Fruit fly (Drosophila melanogaster) whole organism, embryonic: ENCODE measurements around the gene Notum.

Experiments used
- ATbp ChIP-seq: fragments of 200-800 bp; sonication (Bioruptor generic); optimal IDR thresholded peaks from 2 replicates; lab custom pipeline; 2017; ENCODE audit warnings: missing biosample characterization, mild to moderate bottlenecking, missing genetic modification characterization, missing genetic modification reagents
- Aef1 ChIP-seq: fragments of 200-800 bp; sonication (Bioruptor generic); IDR thresholded peaks from 3 replicates; pipeline ENCODE4 v1.3.6; 2022; ENCODE audit warnings: missing biosample characterization, missing genetic modification characterization
- Awh ChIP-seq: fragments of 200-800 bp; sonication (Bioruptor generic); IDR thresholded peaks from 2 replicates; pipeline ENCODE4, ENCODE4 v1.3.6; 2022; ENCODE audit warnings: missing biosample characterization, missing genetic modification characterization
- Bteb2 ChIP-seq: fragments of 200-800 bp; sonication (Bioruptor generic); optimal IDR thresholded peaks from 2 replicates; lab custom pipeline; 2016; ENCODE audit warnings: missing biosample characterization, missing genetic modification characterization
- CG11093 ChIP-seq: fragments of 200-800 bp; sonication (Bioruptor generic); IDR thresholded peaks from 3 replicates; pipeline ENCODE4 v1.3.6; 2022; ENCODE audit warnings: missing biosample characterization, missing genetic modification characterization
- CG11398 ChIP-seq: fragments of 200-800 bp; sonication (Bioruptor generic); optimal IDR thresholded peaks from 2 replicates; lab custom pipeline; 2016; ENCODE audit warnings: missing biosample characterization, missing genetic modification characterization
- CG14050 ChIP-seq: fragments of 200-800 bp; sonication (Bioruptor generic); IDR thresholded peaks from 3 replicates; pipeline ENCODE4 v1.3.6; 2022; ENCODE audit warnings: missing biosample characterization, missing genetic modification characterization
- CG14710 ChIP-seq: fragments of 200-800 bp; sonication (Bioruptor generic); optimal IDR thresholded peaks from 3 replicates; lab custom pipeline; 2019; ENCODE audit warnings: missing biosample characterization, mild to moderate bottlenecking, missing genetic modification characterization, moderate library complexity
- CG14965 ChIP-seq: fragments of 200-800 bp; sonication (Bioruptor generic); optimal IDR thresholded peaks from 2 replicates; lab custom pipeline; 2016; ENCODE audit warnings: missing biosample characterization, missing genetic modification characterization, borderline replicate concordance
- CG15479 ChIP-seq: fragments of 200-800 bp; sonication (Bioruptor generic); optimal IDR thresholded peaks from 3 replicates; lab custom pipeline; 2019; ENCODE audit warnings: missing biosample characterization, mild to moderate bottlenecking, missing genetic modification characterization, moderate library complexity
- CG18599 ChIP-seq: fragments of 200-800 bp; sonication (Bioruptor generic); optimal IDR thresholded peaks from 3 replicates; lab custom pipeline; 2017; ENCODE audit warnings: missing biosample characterization, missing genetic modification characterization, mild to moderate bottlenecking, moderate library complexity, missing genetic modification reagents
- CG3065 ChIP-seq: fragments of 200-800 bp; sonication (Bioruptor generic); optimal IDR thresholded peaks from 2 replicates; lab custom pipeline; 2016; ENCODE audit warnings: missing biosample characterization, missing genetic modification characterization
- CG3281 ChIP-seq: fragments of 200-800 bp; sonication (Bioruptor generic); optimal IDR thresholded peaks from 3 replicates; lab custom pipeline; 2017; ENCODE audit warnings: missing biosample characterization, mild to moderate bottlenecking, missing genetic modification characterization
- CG6765 ChIP-seq: fragments of 200-800 bp; sonication (Bioruptor generic); optimal IDR thresholded peaks from 3 replicates; lab custom pipeline; 2017; ENCODE audit warnings: missing biosample characterization, mild to moderate bottlenecking, missing genetic modification characterization
- CG7556 ChIP-seq: fragments of 200-800 bp; sonication (Bioruptor generic); optimal IDR thresholded peaks from 2 replicates; lab custom pipeline; 2017; ENCODE audit warnings: missing biosample characterization, mild to moderate bottlenecking, missing genetic modification characterization
- CG7839 ChIP-seq: fragments of 200-800 bp; sonication (Bioruptor generic); optimal IDR thresholded peaks from 3 replicates; lab custom pipeline; 2018; ENCODE audit warnings: missing biosample characterization, mild to moderate bottlenecking, missing genetic modification characterization, moderate library complexity
- CG9932 ChIP-seq: fragments of 200-800 bp; sonication (Bioruptor generic); IDR thresholded peaks from 2 replicates; pipeline ENCODE4 v1.3.6; 2022; ENCODE audit warnings: missing biosample characterization, missing genetic modification characterization
- CkIIα-i1 ChIP-seq: fragments of 200-800 bp; sonication (Bioruptor generic); IDR thresholded peaks from 2 replicates; pipeline ENCODE4 v1.3.6; 2022; ENCODE audit warnings: missing biosample characterization, missing genetic modification characterization
- Dbx ChIP-seq: fragments of 200-800 bp; sonication (Bioruptor generic); IDR thresholded peaks from 3 replicates; pipeline ENCODE4 v1.3.6; 2022; ENCODE audit warnings: missing biosample characterization, missing genetic modification characterization
- ERR ChIP-seq: fragments of 200-800 bp; sonication (Bioruptor generic); optimal IDR thresholded peaks from 2 replicates; lab custom pipeline; 2016; ENCODE audit warnings: missing biosample characterization, missing genetic modification characterization
- Ets65A ChIP-seq: fragments of 200-800 bp; sonication (Bioruptor generic); peaks from one replicate; lab custom pipeline; 2016; ENCODE audit warnings: missing biosample characterization, missing genetic modification characterization
- HLH3B ChIP-seq: fragments of 200-800 bp; sonication (Bioruptor generic); IDR thresholded peaks from 2 replicates; pipeline ENCODE4 v1.3.6; 2022; ENCODE audit warnings: missing biosample characterization, missing genetic modification characterization
- Hr51 ChIP-seq, 2 experiments: fragments of 200-800 bp; sonication (Bioruptor generic); optimal IDR thresholded peaks; 2 replicates in 1 of 2; 3 replicates in 1 of 2; lab custom pipeline; 2016 to 2018; ENCODE audit warnings: missing biosample characterization in 2 of 2, missing genetic modification characterization in 2 of 2, mild to moderate bottlenecking in 1 of 2, moderate library complexity in 1 of 2
- Hsf ChIP-seq: fragments of 200-800 bp; sonication (Bioruptor generic); optimal IDR thresholded peaks from 3 replicates; lab custom pipeline; 2016; ENCODE audit warnings: missing biosample characterization, missing genetic modification characterization
- Kr ChIP-seq: fragments of 200-800 bp; sonication (Bioruptor generic); optimal IDR thresholded peaks from 2 replicates; lab custom pipeline; 2017; ENCODE audit warnings: missing biosample characterization, mild to moderate bottlenecking, missing genetic modification characterization
- Mes4 ChIP-seq: fragments of 200-800 bp; sonication (Bioruptor generic); optimal IDR thresholded peaks from 2 replicates; lab custom pipeline; 2016; ENCODE audit warnings: missing biosample characterization, missing genetic modification characterization
- Mrtf ChIP-seq: fragments of 200-800 bp; sonication (Bioruptor generic); IDR thresholded peaks from 3 replicates; pipeline ENCODE4 v1.3.6; 2022; ENCODE audit warnings: missing biosample characterization, missing genetic modification characterization
- Poxn ChIP-seq: fragments of 200-800 bp; sonication (Bioruptor generic); IDR thresholded peaks from 2 replicates; pipeline ENCODE4 v1.3.6; 2022; ENCODE audit warnings: missing biosample characterization, missing genetic modification characterization
- Rfx ChIP-seq: fragments of 200-800 bp; sonication (Bioruptor generic); IDR thresholded peaks from 2 replicates; pipeline ENCODE4 v1.3.6; 2022; ENCODE audit warnings: missing biosample characterization, missing genetic modification characterization
- Rx ChIP-seq: fragments of 200-800 bp; sonication (Bioruptor generic); IDR thresholded peaks from 2 replicates; pipeline ENCODE4 v1.3.6; 2022; ENCODE audit warnings: missing biosample characterization, missing genetic modification characterization
- Sin3A ChIP-seq: fragments of >200 bp; optimal IDR thresholded peaks from 2 replicates; lab custom pipeline; 2018
- TFAM ChIP-seq: fragments of 200-800 bp; sonication (Bioruptor generic); optimal IDR thresholded peaks from 2 replicates; lab custom pipeline; 2017; ENCODE audit warnings: missing biosample characterization, missing genetic modification characterization, inconsistent platforms
- ash1 ChIP-seq: fragments of 200-800 bp; sonication (Bioruptor generic); optimal IDR thresholded peaks from 2 replicates; lab custom pipeline; 2018; ENCODE audit warnings: missing biosample characterization, mild to moderate bottlenecking, missing genetic modification characterization
- az2 ChIP-seq: fragments of 200-800 bp; sonication (Bioruptor generic); optimal IDR thresholded peaks from 3 replicates; lab custom pipeline; 2016; ENCODE audit warnings: missing biosample characterization, missing genetic modification characterization
- bigmax ChIP-seq: fragments of 200-800 bp; sonication (Bioruptor generic); optimal IDR thresholded peaks from 2 replicates; lab custom pipeline; 2018; ENCODE audit warnings: missing biosample characterization, mild to moderate bottlenecking, missing genetic modification characterization
- bsh ChIP-seq, 2 experiments: fragments of 200-800 bp; sonication (Bioruptor generic); optimal IDR thresholded peaks; 2 replicates each; lab custom pipeline; 2017 to 2018; ENCODE audit warnings: mild to moderate bottlenecking in 2 of 2, missing biosample characterization in 2 of 2, missing genetic modification characterization in 2 of 2, moderate library complexity in 1 of 2
- cad ChIP-seq: fragments of >200 bp; optimal IDR thresholded peaks from 2 replicates; lab custom pipeline; 2017; ENCODE audit warnings: missing biosample characterization, missing genetic modification characterization
- cato ChIP-seq: fragments of 200-800 bp; sonication (Bioruptor generic); optimal IDR thresholded peaks from 2 replicates; lab custom pipeline; 2016; ENCODE audit warnings: missing biosample characterization, missing genetic modification characterization, borderline replicate concordance
- chn ChIP-seq: fragments of 200-800 bp; sonication (Bioruptor generic); optimal IDR thresholded peaks from 2 replicates; lab custom pipeline; 2016; ENCODE audit warnings: missing biosample characterization, missing genetic modification characterization
- croc ChIP-seq: fragments of 200-800 bp; sonication (Bioruptor generic); conservative IDR thresholded peaks from 3 replicates; pipeline ENCODE4 v1.3.6; 2022; ENCODE audit warnings: missing biosample characterization, missing genetic modification characterization
- dpn ChIP-seq, 2 experiments: fragments of 200-800 bp; sonication (Bioruptor generic); optimal IDR thresholded peaks; 3 replicates each; lab custom pipeline; 2016; ENCODE audit warnings: missing biosample characterization in 2 of 2, missing genetic modification characterization in 2 of 2
- h ChIP-seq: fragments of >200 bp; optimal IDR thresholded peaks from 2 replicates; lab custom pipeline; 2017
- hb ChIP-seq: fragments of 200-800 bp; sonication (Bioruptor generic); IDR thresholded peaks from 3 replicates; pipeline ENCODE4 v1.3.6; 2022; ENCODE audit warnings: missing biosample characterization, missing genetic modification characterization; ENCODE audit not compliant: partially characterized antibody
- maf-S ChIP-seq: fragments of 200-800 bp; sonication (Bioruptor generic); optimal IDR thresholded peaks from 2 replicates; lab custom pipeline; 2016; ENCODE audit warnings: missing biosample characterization, missing genetic modification characterization
- nerfin-2 ChIP-seq: fragments of 200-800 bp; sonication (Bioruptor generic); IDR thresholded peaks from 2 replicates; pipeline ENCODE4 v1.3.6; 2022; ENCODE audit warnings: missing biosample characterization, missing genetic modification characterization; ENCODE audit not compliant: partially characterized antibody
- rib ChIP-seq: fragments of 200-800 bp; sonication (Bioruptor generic); IDR thresholded peaks from 2 replicates; pipeline ENCODE4 v1.3.6; 2022; ENCODE audit warnings: missing biosample characterization, missing genetic modification characterization
- ro ChIP-seq: fragments of 200-800 bp; sonication (Bioruptor generic); IDR thresholded peaks from 2 replicates; pipeline ENCODE4 v1.3.6; 2022; ENCODE audit warnings: missing biosample characterization, missing genetic modification characterization
- schlank ChIP-seq: fragments of 200-800 bp; sonication (Bioruptor generic); optimal IDR thresholded peaks from 2 replicates; lab custom pipeline; 2018; ENCODE audit warnings: missing biosample characterization, mild to moderate bottlenecking, missing genetic modification characterization
- sd ChIP-seq: fragments of 200-800 bp; sonication (Bioruptor generic); optimal IDR thresholded peaks from 3 replicates; lab custom pipeline; 2018; ENCODE audit warnings: missing biosample characterization, mild to moderate bottlenecking, missing genetic modification characterization, moderate library complexity
- tio ChIP-seq: fragments of 200-800 bp; sonication (Bioruptor generic); optimal IDR thresholded peaks from 2 replicates; lab custom pipeline; 2017; ENCODE audit warnings: missing biosample characterization, missing genetic modification characterization, inconsistent platforms
- toy ChIP-seq: fragments of 200-800 bp; sonication (Bioruptor generic); IDR thresholded peaks from 2 replicates; pipeline ENCODE4 v1.3.6; 2022; ENCODE audit warnings: missing biosample characterization, missing genetic modification characterization
- twi ChIP-seq: fragments of 200-800 bp; optimal IDR thresholded peaks from 2 replicates; lab custom pipeline; 2019; ENCODE audit warnings: missing biosample characterization, mild to moderate bottlenecking, missing genetic modification characterization, moderate library complexity

Gene Notum

DNA sequence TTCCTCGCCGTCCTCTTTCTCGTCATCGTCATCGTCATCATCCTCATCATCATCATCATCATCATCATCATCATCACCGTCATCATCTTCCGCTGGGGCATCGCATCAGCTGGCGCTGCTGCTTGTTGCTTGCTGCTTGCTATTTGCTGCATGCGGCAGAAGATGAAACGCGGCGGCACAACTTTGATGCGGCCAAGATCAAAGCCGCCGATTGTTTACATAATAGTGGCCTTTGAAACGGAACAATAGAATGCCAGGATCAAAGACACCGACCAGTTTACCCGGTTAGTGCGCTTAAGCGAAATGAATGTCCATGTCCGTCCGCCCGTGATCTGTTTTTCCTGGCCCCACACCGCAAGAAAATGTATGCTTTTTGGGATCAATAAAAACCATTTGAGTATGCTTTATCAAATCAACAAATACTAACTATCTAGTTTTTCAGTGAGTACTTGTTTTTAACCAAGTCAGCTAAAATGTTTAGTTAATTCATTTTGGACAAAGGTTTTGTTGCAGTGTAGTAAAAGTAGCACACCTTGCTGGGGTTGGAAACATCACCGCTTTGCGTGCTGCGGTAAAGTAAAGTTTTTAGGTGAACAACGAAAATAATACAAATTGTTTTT is 2.1 kb upstream of the Notum start (continued):
- no peak for TF ChIP-seq Poxn (GFP tag; lab: Robert Waterston, UW)
- no peak for TF ChIP-seq hb (GFP tag; lab: Robert Waterston, UW)
- TF ChIP-seq croc (GFP tag; lab: Robert Waterston, UW): no peak; the same call in 1 of the 3 replicates
- TF ChIP-seq CG14710 (tag; lab: Kevin White, UChicago): peak; percentile 82
- TF ChIP-seq CG7839: peak; percentile 57
- TF ChIP-seq ERR (GFP tag; lab: Kevin White, UChicago): no peak
- no peak for TF ChIP-seq cato
- TF ChIP-seq CG14965: no peak
- TF ChIP-seq Aef1 (GFP tag; lab: Robert Waterston, UW): no peak
- TF ChIP-seq tio: peak; percentile 50
- no peak for TF ChIP-seq CG3281 (GFP tag; lab: Kevin White, UChicago)
- peak; percentile 11 for TF ChIP-seq Mes4
- no peak for TF ChIP-seq HLH3B (GFP tag; lab: Robert Waterston, UW)
- no peak for TF ChIP-seq sd (tag; lab: Kevin White, UChicago)
- peak; percentile 61 for TF ChIP-seq chn (GFP tag; lab: Kevin White, UChicago)
- no peak for TF ChIP-seq CG6765 (GFP tag; lab: Kevin White, UChicago)
- no peak for TF ChIP-seq cad (GFP tag; lab: Kevin White, UChicago)
- no peak for TF ChIP-seq Sin3A (lab: Kevin White, UChicago)
- no peak for TF ChIP-seq CG11398 (GFP tag; lab: Kevin White, UChicago)
- TF ChIP-seq twi (tag; lab: Kevin White, UChicago): peak; percentile 55
- TF ChIP-seq nerfin-2 (GFP tag; lab: Robert Waterston, UW): no peak
- TF ChIP-seq Bteb2 (GFP tag; lab: Kevin White, UChicago): no peak
- no peak for TF ChIP-seq ash1 (GFP tag; lab: Kevin White, UChicago)
- TF ChIP-seq Dbx (GFP tag; lab: Robert Waterston, UW): no peak
- no peak for TF ChIP-seq Awh (GFP tag; lab: Robert Waterston, UW)
- no peak for TF ChIP-seq CG9932 (GFP tag; lab: Robert Waterston, UW)
- no peak for TF ChIP-seq rib (GFP tag; lab: Robert Waterston, UW)
- TF ChIP-seq CG15479 (GFP tag; lab: Kevin White, UChicago): no peak
- no peak for TF ChIP-seq schlank (tag; lab: Kevin White, UChicago)
- TF ChIP-seq CG3065 (GFP tag; lab: Kevin White, UChicago): no peak
- TF ChIP-seq TFAM (GFP tag; lab: Kevin White, UChicago): no peak
- peak; percentile 28 for TF ChIP-seq CG7556 (GFP tag; lab: Kevin White, UChicago)
- no peak for TF ChIP-seq Rfx (GFP tag; lab: Robert Waterston, UW)
- TF ChIP-seq Hsf (GFP tag; lab: Kevin White, UChicago): peak; percentile 55
- peak; percentile 18 for TF ChIP-seq ATbp (GFP tag; lab: Kevin White, UChicago)
- TF ChIP-seq CG11093 (GFP tag; lab: Robert Waterston, UW): no peak
- TF ChIP-seq CG14050 (GFP tag; lab: Robert Waterston, UW): no peak
- TF ChIP-seq Hr51 (GFP tag; optimal IDR thresholded peaks at IDR 0.05; lab: Kevin White, UChicago): peak in 1 of 2 experiments; percentile 13
- TF ChIP-seq Kr: peak; percentile 54
- no peak for TF ChIP-seq toy
- TF ChIP-seq CkIIα-i1: no peak
- TF ChIP-seq CG18599 (GFP tag; lab: Kevin White, UChicago): no peak
- TF ChIP-seq Rx (GFP tag; lab: Robert Waterston, UW): peak; percentile 49; the same call in 1 of the 2 replicates
- TF ChIP-seq az2: peak; percentile 59
- TF ChIP-seq Mrtf: no peak; the same call in 2 of the 3 replicates
- peak; percentile 26 to 32 for TF ChIP-seq dpn (GFP tag; optimal IDR thresholded peaks at IDR 0.05; lab: Kevin White, UChicago)
- TF ChIP-seq Ets65A (GFP tag; lab: Kevin White, UChicago): peak; percentile 94
- TF ChIP-seq bsh (GFP tag; optimal IDR thresholded peaks at IDR 0.05; lab: Kevin White, UChicago): peak in 1 of 2 experiments; percentile 74
- TF ChIP-seq maf-S: peak; percentile 38
- no peak for TF ChIP-seq bigmax
- TF ChIP-seq ro (GFP tag; lab: Robert Waterston, UW): no peak
- TF ChIP-seq h (lab: Kevin White, UChicago): no peak
